Fruit fly (Drosophila melanogaster) whole organism, prepupa: ENCODE results near the gene CG3655.

Experiments used
- Blimp-1 ChIP-seq: fragments of 200-800 bp; sonication (Bioruptor generic); optimal IDR thresholded peaks from 3 replicates; lab custom pipeline; 2017; ENCODE audit warnings: missing biosample characterization, missing genetic modification characterization, mild to moderate bottlenecking, moderate library complexity, missing genetic modification reagents
- CG10631 ChIP-seq: fragments of 200-800 bp; sonication (Bioruptor generic); optimal IDR thresholded peaks from 2 replicates; lab custom pipeline; 2016; ENCODE audit warnings: missing biosample characterization, missing genetic modification characterization
- CG11294 ChIP-seq: fragments of 200-800 bp; sonication (Bioruptor generic); IDR thresholded peaks from 2 replicates; pipeline ENCODE4 v1.3.6; 2022; ENCODE audit warnings: missing biosample characterization, missing genetic modification characterization
- CG11762 ChIP-seq: fragments of 200-800 bp; sonication (Bioruptor generic); optimal IDR thresholded peaks from 3 replicates; lab custom pipeline; 2016; ENCODE audit warnings: missing biosample characterization, missing genetic modification characterization; ENCODE audit not compliant: insufficient read depth
- CG1621 ChIP-seq: fragments of 200-800 bp; sonication (Bioruptor generic); optimal IDR thresholded peaks from 3 replicates; lab custom pipeline; 2018; ENCODE audit warnings: missing biosample characterization, mild to moderate bottlenecking, missing genetic modification characterization
- CG16779 ChIP-seq: fragments of 200-800 bp; sonication (Bioruptor generic); optimal IDR thresholded peaks from 3 replicates; lab custom pipeline; 2017; ENCODE audit warnings: missing biosample characterization, mild to moderate bottlenecking, missing genetic modification characterization
- CG3032 ChIP-seq: fragments of 200-800 bp; optimal IDR thresholded peaks from 2 replicates; lab custom pipeline; 2019; ENCODE audit warnings: missing biosample characterization, mild to moderate bottlenecking, missing genetic modification characterization, moderate library complexity
- CG31627 ChIP-seq: fragments of 200-800 bp; sonication (Bioruptor generic); optimal IDR thresholded peaks from 3 replicates; lab custom pipeline; 2016; ENCODE audit warnings: missing biosample characterization, missing genetic modification characterization
- CG32006 ChIP-seq: fragments of 200-800 bp; sonication (Bioruptor generic); optimal IDR thresholded peaks from 3 replicates; lab custom pipeline; 2017; ENCODE audit warnings: missing biosample characterization, mild to moderate bottlenecking, missing genetic modification characterization
- CG4318 ChIP-seq: fragments of 200-800 bp; sonication (Bioruptor generic); optimal IDR thresholded peaks from 3 replicates; lab custom pipeline; 2017; ENCODE audit warnings: missing biosample characterization, mild to moderate bottlenecking, missing genetic modification characterization
- CG6163 ChIP-seq: fragments of 200-800 bp; sonication (Bioruptor generic); IDR thresholded peaks from 3 replicates; pipeline ENCODE4 v1.3.6; 2022; ENCODE audit warnings: missing biosample characterization, missing genetic modification characterization
- CG6276 ChIP-seq: fragments of 200-800 bp; sonication (Bioruptor generic); optimal IDR thresholded peaks from 2 replicates; lab custom pipeline; 2017; ENCODE audit warnings: missing biosample characterization, mild to moderate bottlenecking, missing genetic modification characterization
- CG6792 ChIP-seq: fragments of 200-800 bp; sonication (Bioruptor generic); optimal IDR thresholded peaks from 3 replicates; lab custom pipeline; 2016; ENCODE audit warnings: missing biosample characterization, missing genetic modification characterization
- CG6854 ChIP-seq: fragments of 200-800 bp; sonication (Bioruptor generic); optimal IDR thresholded peaks from 2 replicates; lab custom pipeline; 2017; ENCODE audit warnings: missing biosample characterization, mild to moderate bottlenecking, missing genetic modification characterization
- CG7368 ChIP-seq: fragments of 200-800 bp; sonication (Bioruptor generic); optimal IDR thresholded peaks from 3 replicates; lab custom pipeline; 2016; ENCODE audit warnings: missing biosample characterization, missing genetic modification characterization
- CG8319 ChIP-seq: fragments of 200-800 bp; sonication (Bioruptor generic); optimal IDR thresholded peaks from 3 replicates; lab custom pipeline; 2016; ENCODE audit warnings: missing biosample characterization, missing genetic modification characterization
- CG8632 ChIP-seq: fragments of 200-800 bp; sonication (Bioruptor generic); optimal IDR thresholded peaks from 3 replicates; lab custom pipeline; 2016; ENCODE audit warnings: missing biosample characterization, missing genetic modification characterization
- CG9139 ChIP-seq: fragments of 200-800 bp; sonication (Bioruptor generic); optimal IDR thresholded peaks from 3 replicates; lab custom pipeline; 2017; ENCODE audit warnings: missing biosample characterization, mild to moderate bottlenecking, missing genetic modification characterization
- Eip75B ChIP-seq: fragments of 200-800 bp; sonication (Bioruptor generic); optimal IDR thresholded peaks from 3 replicates; lab custom pipeline; 2016; ENCODE audit warnings: missing biosample characterization, missing genetic modification characterization
- Eip78C ChIP-seq: fragments of 200-800 bp; sonication (Bioruptor generic); peaks from one replicate; lab custom pipeline; 2016; ENCODE audit warnings: missing biosample characterization, missing genetic modification characterization
- Eip93F ChIP-seq: fragments of 200-800 bp; sonication (Bioruptor generic); optimal IDR thresholded peaks from 2 replicates; lab custom pipeline; 2016; ENCODE audit warnings: missing biosample characterization, mild to moderate bottlenecking, missing genetic modification characterization
- Ets21C ChIP-seq: fragments of 200-800 bp; sonication (Bioruptor generic); optimal IDR thresholded peaks from 3 replicates; lab custom pipeline; 2016; ENCODE audit warnings: missing biosample characterization, missing genetic modification characterization
- Ets96B ChIP-seq: fragments of 200-800 bp; optimal IDR thresholded peaks from 2 replicates; lab custom pipeline; 2019; ENCODE audit warnings: missing biosample characterization, mild to moderate bottlenecking, missing genetic modification characterization, moderate library complexity
- Gug ChIP-seq: fragments of 200-800 bp; sonication (Bioruptor generic); IDR thresholded peaks from 2 replicates; pipeline ENCODE4 v1.3.6; 2022; ENCODE audit warnings: missing biosample characterization, missing genetic modification characterization
- Hr38 ChIP-seq: sonication (Bioruptor generic); optimal IDR thresholded peaks from 2 replicates; lab custom pipeline; 2016; ENCODE audit warnings: missing biosample characterization, missing genetic modification characterization
- Hr39 ChIP-seq: fragments of 200-800 bp; sonication (Bioruptor generic); optimal IDR thresholded peaks from 2 replicates; lab custom pipeline; 2016; ENCODE audit warnings: missing biosample characterization, missing genetic modification characterization
- Hr4 ChIP-seq: fragments of 200-800 bp; sonication (Bioruptor generic); optimal IDR thresholded peaks from 3 replicates; lab custom pipeline; 2016; ENCODE audit warnings: missing biosample characterization, missing genetic modification characterization
- Lpt ChIP-seq: fragments of 200-800 bp; sonication (Bioruptor generic); optimal IDR thresholded peaks from 3 replicates; lab custom pipeline; 2016; ENCODE audit warnings: missing biosample characterization, missing genetic modification characterization
- Met ChIP-seq: fragments of 200-800 bp; sonication (Bioruptor generic); optimal IDR thresholded peaks from 3 replicates; lab custom pipeline; 2016; ENCODE audit warnings: missing biosample characterization, missing genetic modification characterization
- OdsH ChIP-seq: fragments of 200-800 bp; sonication (Bioruptor generic); optimal IDR thresholded peaks from 3 replicates; lab custom pipeline; 2016; ENCODE audit warnings: missing biosample characterization, missing genetic modification characterization
- Smox ChIP-seq: fragments of 200-800 bp; sonication (Bioruptor generic); optimal IDR thresholded peaks from 3 replicates; lab custom pipeline; 2016; ENCODE audit warnings: missing biosample characterization, missing genetic modification characterization
- Sox102F ChIP-seq: fragments of 200-800 bp; sonication (Bioruptor generic); optimal IDR thresholded peaks from 2 replicates; lab custom pipeline; 2016; ENCODE audit warnings: missing biosample characterization, mild to moderate bottlenecking, missing genetic modification characterization
- Sox14 ChIP-seq: fragments of 200-800 bp; sonication (Bioruptor generic); optimal IDR thresholded peaks from 3 replicates; lab custom pipeline; 2016; ENCODE audit warnings: missing biosample characterization, missing genetic modification characterization
- Sox15 ChIP-seq: fragments of 200-800 bp; sonication (Bioruptor generic); optimal IDR thresholded peaks from 3 replicates; lab custom pipeline; 2016; ENCODE audit warnings: missing biosample characterization, missing genetic modification characterization
- achi ChIP-seq: fragments of 200-800 bp; sonication (Bioruptor generic); optimal IDR thresholded peaks from 3 replicates; lab custom pipeline; 2016; ENCODE audit warnings: missing biosample characterization, missing genetic modification characterization
- acj6 ChIP-seq: fragments of 200-800 bp; sonication (Bioruptor generic); optimal IDR thresholded peaks from 3 replicates; lab custom pipeline; 2016; ENCODE audit warnings: missing biosample characterization, missing genetic modification characterization
- cyc ChIP-seq: fragments of 200-800 bp; sonication (Bioruptor generic); optimal IDR thresholded peaks from 3 replicates; lab custom pipeline; 2016; ENCODE audit warnings: missing biosample characterization, missing genetic modification characterization
- dac ChIP-seq: fragments of 200-800 bp; sonication (Bioruptor generic); optimal IDR thresholded peaks from 2 replicates; lab custom pipeline; 2017; ENCODE audit warnings: missing biosample characterization, mild to moderate bottlenecking, missing genetic modification characterization
- dsx ChIP-seq: fragments of 200-800 bp; optimal IDR thresholded peaks from 3 replicates; lab custom pipeline; 2019; ENCODE audit warnings: missing biosample characterization, mild to moderate bottlenecking, missing genetic modification characterization, moderate library complexity; ENCODE audit not compliant: poor library complexity, severe bottlenecking
- eg ChIP-seq: fragments of 200-800 bp; sonication (Bioruptor generic); IDR thresholded peaks from 3 replicates; pipeline ENCODE4 v1.3.6; 2022; ENCODE audit warnings: missing biosample characterization, missing genetic modification characterization
- esn ChIP-seq: fragments of 200-800 bp; sonication (Bioruptor generic); optimal IDR thresholded peaks from 2 replicates; lab custom pipeline; 2016; ENCODE audit warnings: missing biosample characterization, mild to moderate bottlenecking, missing genetic modification characterization, moderate library complexity
- fd59A ChIP-seq: fragments of 200-800 bp; sonication (Bioruptor generic); optimal IDR thresholded peaks from 2 replicates; lab custom pipeline; 2017; ENCODE audit warnings: missing biosample characterization, mild to moderate bottlenecking, missing genetic modification characterization, missing genetic modification reagents
- fd85E ChIP-seq: fragments of 200-800 bp; sonication (Bioruptor generic); optimal IDR thresholded peaks from 3 replicates; lab custom pipeline; 2016; ENCODE audit warnings: missing biosample characterization, missing genetic modification characterization
- fkh ChIP-seq: fragments of 200-800 bp; sonication (Bioruptor generic); optimal IDR thresholded peaks from 3 replicates; lab custom pipeline; 2017; ENCODE audit warnings: missing biosample characterization, mild to moderate bottlenecking, missing genetic modification characterization, moderate library complexity
- lz ChIP-seq: fragments of 200-800 bp; sonication (Bioruptor generic); optimal IDR thresholded peaks from 3 replicates; lab custom pipeline; 2016; ENCODE audit warnings: missing biosample characterization, missing genetic modification characterization
- net ChIP-seq: fragments of 200-800 bp; sonication (Bioruptor generic); optimal IDR thresholded peaks from 3 replicates; lab custom pipeline; 2016; ENCODE audit warnings: missing biosample characterization, missing genetic modification characterization
- pdm3 ChIP-seq: fragments of 200-800 bp; sonication (Bioruptor generic); optimal IDR thresholded peaks from 3 replicates; lab custom pipeline; 2016; ENCODE audit warnings: missing biosample characterization, missing genetic modification characterization
- salr ChIP-seq, 2 experiments: fragments of 200-800 bp; sonication (Bioruptor generic); optimal IDR thresholded peaks; 3 replicates each; lab custom pipeline; 2016 to 2018; ENCODE audit warnings: missing biosample characterization in 2 of 2, missing genetic modification characterization in 2 of 2, mild to moderate bottlenecking in 1 of 2
- spab ChIP-seq: fragments of 200-800 bp; sonication (Bioruptor generic); optimal IDR thresholded peaks from 2 replicates; lab custom pipeline; 2017; ENCODE audit warnings: missing biosample characterization, mild to moderate bottlenecking, missing genetic modification characterization, missing genetic modification reagents
- ss ChIP-seq, 2 experiments: fragments of 200-800 bp; sonication (Bioruptor generic); optimal IDR thresholded peaks; 2 replicates in 1 of 2; 3 replicates in 1 of 2; lab custom pipeline; 2017 to 2018; ENCODE audit warnings: mild to moderate bottlenecking in 2 of 2, missing biosample characterization in 2 of 2, missing genetic modification characterization in 2 of 2, moderate library complexity in 1 of 2
- topi ChIP-seq: fragments of 200-800 bp; sonication (Bioruptor generic); optimal IDR thresholded peaks from 3 replicates; lab custom pipeline; 2016; ENCODE audit warnings: missing biosample characterization, missing genetic modification characterization

Gene CG3655

DNA sequence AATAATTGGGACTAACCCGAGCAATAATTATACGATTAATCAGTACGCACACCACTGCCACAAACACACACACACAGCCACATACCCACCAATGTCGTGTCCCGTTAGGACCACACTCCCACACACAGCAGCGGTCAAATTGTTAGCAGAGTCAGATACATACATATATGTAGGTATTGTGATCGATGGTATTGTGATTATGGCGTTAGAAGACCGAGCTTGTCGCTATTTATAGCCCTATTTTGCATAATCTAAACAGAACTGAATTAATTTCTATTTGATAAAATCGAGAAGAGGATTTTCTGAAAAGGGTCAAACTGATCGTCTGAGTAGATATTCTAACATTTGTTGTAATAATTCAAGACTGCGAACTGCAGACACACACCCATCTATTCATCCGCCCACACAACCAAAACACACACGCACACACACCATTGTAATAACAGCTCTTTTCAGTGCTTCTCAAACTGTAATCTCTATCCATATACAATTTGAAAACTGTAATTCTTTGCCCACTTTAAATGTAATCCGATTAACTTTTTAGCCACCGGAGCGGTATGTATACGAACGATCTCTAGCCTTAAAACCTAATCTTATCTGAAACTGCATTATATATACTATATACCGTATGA, 93.2 kb downstream of the CG3655 start:
- TF ChIP-seq esn (GFP tag; lab: Kevin White, UChicago) (peak; percentile 47), CG6792 (GFP tag; lab: Kevin White, UChicago) (peak; percentile 27), CG6276 (GFP tag; lab: Kevin White, UChicago) (peak; percentile 56), fkh (GFP tag; lab: Kevin White, UChicago) (no peak), CG1621 (no peak), Eip75B (GFP tag; lab: Kevin White, UChicago) (peak; percentile 30), Hr39 (GFP tag; lab: Kevin White, UChicago) (peak; percentile 51), Ets96B (tag; lab: Kevin White, UChicago) (peak; percentile 17), net (GFP tag; lab: Kevin White, UChicago) (no peak), cyc (GFP tag; lab: Kevin White, UChicago) (peak; percentile 6), CG3032 (tag; lab: Kevin White, UChicago) (peak; percentile 13), salr (GFP tag; optimal IDR thresholded peaks at IDR 0.05; lab: Kevin White, UChicago) (peak in 1 of 2 experiments; percentile 35), fd85E (GFP tag; lab: Kevin White, UChicago) (no peak), CG7368 (GFP tag; lab: Kevin White, UChicago) (peak; percentile 20), eg (GFP tag; lab: Robert Waterston, UW) (peak; percentile 62), CG11294 (GFP tag; lab: Robert Waterston, UW) (no peak), Smox (peak; percentile 38), dsx (no peak), CG31627 (GFP tag; lab: Kevin White, UChicago) (peak; percentile 42), Sox14 (GFP tag; lab: Kevin White, UChicago) (peak; percentile 41), OdsH (GFP tag; lab: Kevin White, UChicago) (peak; percentile 26), lz (GFP tag; lab: Kevin White, UChicago) (peak; percentile 43), achi (GFP tag; lab: Kevin White, UChicago) (peak; percentile 10), Met (GFP tag; lab: Kevin White, UChicago) (peak; percentile 25), CG10631 (GFP tag; lab: Kevin White, UChicago) (peak; percentile 25), CG6854 (GFP tag; lab: Kevin White, UChicago) (no peak), Hr4 (GFP tag; lab: Kevin White, UChicago) (peak; percentile 58), Hr38 (no peak), dac (GFP tag; lab: Kevin White, UChicago) (peak; percentile 18), CG8319 (no peak), Eip93F (no peak), CG32006 (GFP tag; lab: Kevin White, UChicago) (peak; percentile 69), Lpt (GFP tag; lab: Kevin White, UChicago) (peak; percentile 1), Ets21C (GFP tag; lab: Kevin White, UChicago) (no peak), CG11762 (GFP tag; lab: Kevin White, UChicago) (no peak), Sox15 (no peak), Eip78C (GFP tag; lab: Kevin White, UChicago) (peak; percentile 76), ss (GFP tag; optimal IDR thresholded peaks at IDR 0.05; lab: Kevin White, UChicago) (no peak), Gug (GFP tag; lab: Robert Waterston, UW) (peak; percentile 43; the same call in 1 of the 2 replicates), acj6 (GFP tag; lab: Kevin White, UChicago) (no peak), CG8632 (no peak), fd59A (GFP tag; lab: Kevin White, UChicago) (no peak), pdm3 (GFP tag; lab: Kevin White, UChicago) (peak; percentile 14), spab (no peak), CG6163 (peak; percentile 68), CG9139 (no peak), Sox102F (GFP tag; lab: Kevin White, UChicago) (peak; percentile 45), CG4318 (GFP tag; lab: Kevin White, UChicago) (no peak), topi (GFP tag; lab: Kevin White, UChicago) (peak; percentile 46), Blimp-1 (GFP tag; lab: Kevin White, UChicago) (no peak), CG16779 (tag; lab: Kevin White, UChicago) (no peak)
